Worm (Caenorhabditis elegans) whole organism, young adult: ENCODE data around the gene Y60A3A.23.

Source experiments
- B0035.1 ChIP-seq: sonication (generic microtip); optimal IDR thresholded peaks from 2 replicates; lab custom pipeline; 2016; ENCODE audit warnings: missing genetic modification characterization, mild to moderate bottlenecking, missing compliant biosample characterization, missing genotype, missing genetic modification reagents
- B0261.1 ChIP-seq: sonication (generic microtip); optimal IDR thresholded peaks from 2 replicates; lab custom pipeline; 2016; ENCODE audit warnings: mild to moderate bottlenecking, missing genetic modification characterization, moderate library complexity, missing compliant biosample characterization
- F55B11.4 ChIP-seq: sonication (generic microtip); optimal IDR thresholded peaks from 2 replicates; lab custom pipeline; 2016; ENCODE audit warnings: missing compliant biosample characterization, missing genetic modification characterization, borderline replicate concordance; ENCODE audit not compliant: insufficient read depth
- Y56A3A.18 ChIP-seq: fragments of 200-800 bp; sonication (Bioruptor generic); IDR thresholded peaks from 2 replicates; pipeline ENCODE4 v1.3.6; 2022; ENCODE audit warnings: missing genetic modification reagents, missing genetic modification characterization, missing compliant biosample characterization
- athp-1 ChIP-seq: sonication (generic microtip); optimal IDR thresholded peaks from 2 replicates; lab custom pipeline; 2017; ENCODE audit warnings: mild to moderate bottlenecking, missing genetic modification characterization, missing compliant biosample characterization
- attf-3 ChIP-seq: fragments of 200-800 bp; sonication (Bioruptor generic); conservative IDR thresholded peaks from 2 replicates; pipeline ENCODE4 v1.3.6; 2022; ENCODE audit warnings: missing genetic modification reagents, missing genetic modification characterization, missing compliant biosample characterization
- bed-1 ChIP-seq: fragments of 200-800 bp; sonication (Bioruptor generic); IDR thresholded peaks from 2 replicates; pipeline ENCODE4 v1.3.6; 2022; ENCODE audit warnings: missing genetic modification reagents, missing genetic modification characterization, missing compliant biosample characterization
- cebp-1 ChIP-seq, 2 experiments: fragments of 200-800 bp in 1 of 2; sonication (Bioruptor generic) in 1 of 2; sonication (generic microtip) in 1 of 2; IDR thresholded peaks in 1 of 2; optimal IDR thresholded peaks in 1 of 2; 2 replicates each; pipeline versions ENCODE4 v1.3.6 to Lab custom; 2017 to 2022; ENCODE audit warnings: missing compliant biosample characterization in 2 of 2, missing genetic modification characterization in 2 of 2, mild to moderate bottlenecking in 1 of 2, missing genetic modification reagents in 1 of 2, moderate library complexity in 1 of 2
- ceh-40 ChIP-seq: fragments of 200-800 bp; sonication (Bioruptor generic); IDR thresholded peaks from 2 replicates; pipeline ENCODE4 v1.3.6; 2022; ENCODE audit warnings: missing genetic modification characterization, missing compliant biosample characterization
- dox-1 ChIP-seq: fragments of 200-800 bp; sonication (Bioruptor generic); IDR thresholded peaks from 2 replicates; pipeline ENCODE4 v1.3.6; 2022; ENCODE audit warnings: missing genetic modification reagents, missing genetic modification characterization, missing compliant biosample characterization
- egl-18 ChIP-seq: fragments of 200-800 bp; sonication (Bioruptor generic); IDR thresholded peaks from 2 replicates; pipeline ENCODE4 v1.3.6; 2022; ENCODE audit warnings: missing genetic modification reagents, missing genetic modification characterization, missing compliant biosample characterization
- egrh-3 ChIP-seq: fragments of 200-800 bp; sonication (Bioruptor generic); IDR thresholded peaks from 2 replicates; pipeline ENCODE4 v1.3.6; 2022; ENCODE audit warnings: missing genetic modification reagents, missing genetic modification characterization, missing compliant biosample characterization
- hlh-26 ChIP-seq: fragments of 200-800 bp; sonication (Bioruptor generic); conservative IDR thresholded peaks from 2 replicates; pipeline ENCODE4 v1.3.6; 2022; ENCODE audit warnings: missing genetic modification reagents, missing genetic modification characterization, missing compliant biosample characterization
- hsf-1 ChIP-seq: fragments of 200-800 bp; sonication (Bioruptor generic); IDR thresholded peaks from 2 replicates; pipeline ENCODE4 v1.3.6; 2022; ENCODE audit warnings: missing genetic modification reagents, missing genetic modification characterization, missing compliant biosample characterization
- lag-1 ChIP-seq: fragments of 200-800 bp; sonication (Bioruptor generic); IDR thresholded peaks from 2 replicates; pipeline ENCODE4 v1.3.6; 2022; ENCODE audit warnings: missing genetic modification reagents, missing genetic modification characterization, missing compliant biosample characterization
- let-526 ChIP-seq: fragments of 200-800 bp; sonication (Bioruptor generic); IDR thresholded peaks from 2 replicates; pipeline ENCODE4 v1.3.6; 2022; ENCODE audit warnings: missing genetic modification reagents, missing genetic modification characterization, missing compliant biosample characterization
- lsl-1 ChIP-seq: fragments of 200-800 bp; sonication (Bioruptor generic); optimal IDR thresholded peaks from 2 replicates; lab custom pipeline; 2018; ENCODE audit warnings: mild to moderate bottlenecking, missing genetic modification characterization, moderate library complexity, missing compliant biosample characterization
- madf-10 ChIP-seq: sonication (generic microtip); optimal IDR thresholded peaks from 2 replicates; lab custom pipeline; 2016; ENCODE audit warnings: mild to moderate bottlenecking, missing genetic modification characterization, missing compliant biosample characterization
- mes-4 ChIP-seq: sonication (generic microtip); optimal IDR thresholded peaks from 2 replicates; lab custom pipeline; 2016; ENCODE audit warnings: missing genotype, missing genetic modification characterization, missing compliant biosample characterization
- nfya-2 ChIP-seq: fragments of 200-800 bp; sonication (Bioruptor generic); IDR thresholded peaks from 2 replicates; pipeline ENCODE4 v1.3.6; 2022; ENCODE audit warnings: missing genetic modification reagents, missing genetic modification characterization, missing compliant biosample characterization
- nhr-120 ChIP-seq: fragments of 200-800 bp; sonication (Bioruptor generic); IDR thresholded peaks from 2 replicates; pipeline ENCODE4 v1.3.6; 2022; ENCODE audit warnings: missing genetic modification characterization, missing compliant biosample characterization
- nhr-179 ChIP-seq: sonication (generic microtip); optimal IDR thresholded peaks from 2 replicates; lab custom pipeline; 2016; ENCODE audit warnings: mild to moderate bottlenecking, missing genetic modification characterization, missing compliant biosample characterization
- rcor-1 ChIP-seq: fragments of 200-800 bp; sonication (Bioruptor generic); IDR thresholded peaks from 2 replicates; pipeline ENCODE4 v1.3.6; 2022; ENCODE audit warnings: missing genetic modification reagents, missing genetic modification characterization, missing compliant biosample characterization
- rpc-1 ChIP-seq, 2 experiments: fragments of 150-350 bp in 1 of 2; sonication (generic microtip) in 1 of 2; optimal IDR thresholded peaks; 2 replicates each; lab custom pipeline; 2014 to 2018; ENCODE audit warnings: missing biosample characterization in 1 of 2, missing genetic modification characterization in 1 of 2, missing genetic modification reagents in 1 of 2, missing genotype in 1 of 2
- tbp1 ChIP-seq: fragments of 200-800 bp; sonication (Bioruptor generic); optimal IDR thresholded peaks from 2 replicates; lab custom pipeline; 2018; ENCODE audit warnings: mild to moderate bottlenecking, missing genetic modification characterization, missing compliant biosample characterization
- tbx-9 ChIP-seq: sonication (generic microtip); optimal IDR thresholded peaks from 2 replicates; lab custom pipeline; 2016; ENCODE audit warnings: borderline replicate concordance, missing genetic modification characterization, inconsistent platforms, missing compliant biosample characterization
- unc-130 ChIP-seq: sonication (generic microtip); optimal IDR thresholded peaks from 2 replicates; lab custom pipeline; 2016; ENCODE audit warnings: missing genetic modification reagents, missing genetic modification characterization, missing compliant biosample characterization
- zfh-2 ChIP-seq: fragments of 200-800 bp; sonication (Bioruptor generic); conservative IDR thresholded peaks from 2 replicates; pipeline ENCODE4 v1.3.6; 2022; ENCODE audit warnings: missing genetic modification reagents, missing genetic modification characterization, missing compliant biosample characterization
- zim-3 ChIP-seq: sonication (generic microtip); optimal IDR thresholded peaks from 2 replicates; lab custom pipeline; 2017; ENCODE audit warnings: mild to moderate bottlenecking, missing genetic modification characterization, moderate library complexity, missing compliant biosample characterization

The Y60A3A.23 gene

DNA sequence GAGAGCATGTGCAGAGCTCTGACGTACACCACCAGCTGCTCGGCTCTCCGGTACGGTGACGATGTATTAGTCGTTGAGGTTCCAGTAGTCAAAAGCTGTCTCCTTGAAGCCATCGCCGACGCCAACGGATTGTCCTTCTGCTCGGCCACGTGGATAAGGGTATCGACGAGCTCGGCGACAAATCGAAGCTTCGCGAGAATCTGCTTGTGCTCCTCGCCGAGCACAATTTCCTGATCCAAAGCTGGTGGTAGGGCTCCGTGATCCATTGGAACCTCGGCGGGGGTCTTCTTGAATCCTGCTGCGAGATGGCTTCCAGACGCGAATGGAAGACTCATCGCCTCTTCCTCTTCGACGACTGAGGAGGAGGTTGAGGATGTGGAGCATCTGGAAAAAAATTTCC, 10.1 kb upstream of the Y60A3A.23 start:
- TF ChIP-seq dox-1 (GFP tag; lab: Robert Waterston, UW) (peak; percentile 31; the same call in 1 of the 2 replicates), mes-4 (tag; lab: Kevin White, UChicago) (no peak), hsf-1 (GFP tag; lab: Robert Waterston, UW) (no peak), egl-18 (no peak), zfh-2 (GFP tag; lab: Robert Waterston, UW) (peak; percentile 77), egrh-3 (GFP tag; lab: Robert Waterston, UW) (peak; percentile 29; the same call in 1 of the 2 replicates), unc-130 (no peak), rpc-1 (optimal IDR thresholded peaks at IDR 0.05; lab: Kevin White, UChicago) (no peak), rpc-1 (tag; optimal IDR thresholded peaks at IDR 0.05; lab: Kevin White, UChicago) (no peak), rcor-1 (GFP tag; lab: Robert Waterston, UW) (no peak), lag-1 (GFP tag; lab: Robert Waterston, UW) (no peak), hlh-26 (no peak), B0261.1 (tag; lab: Kevin White, UChicago) (no peak), nfya-2 (GFP tag; lab: Robert Waterston, UW) (no peak), attf-3 (GFP tag; lab: Robert Waterston, UW) (no peak), nhr-179 (tag; lab: Kevin White, UChicago) (no peak), tbx-9 (tag; lab: Kevin White, UChicago) (no peak), tbp1 (no peak)

ce11 chrV:19998203-19998836, 9.2 kb upstream of the Y60A3A.23 start:
- TF ChIP-seq zim-3 (tag; lab: Kevin White, UChicago) (no peak), Y56A3A.18 (GFP tag; lab: Robert Waterston, UW) (0 out of 2 replicates have a peak, but pooled peaks have one; percentile 35), cebp-1 (GFP tag; IDR thresholded peaks at IDR 0.05; lab: Robert Waterston, UW) (no peak), cebp-1 (tag; optimal IDR thresholded peaks at IDR 0.05; lab: Kevin White, UChicago) (peak; percentile 28), B0035.1 (no peak)

- TF ChIP-seq zfh-2 (GFP tag; lab: Robert Waterston, UW), result peak; percentile 52; the same call in 1 of the 2 replicates
- peak; percentile 51; the same call in 1 of the 2 replicates for TF ChIP-seq egrh-3 (GFP tag; lab: Robert Waterston, UW)
- no peak for TF ChIP-seq athp-1 (tag; lab: Kevin White, UChicago)
Observed at ce11 chrV:19999100-19999499, 8.5 kb upstream of the Y60A3A.23 start.

- TF ChIP-seq F55B11.4 (tag; lab: Kevin White, UChicago) (no peak), madf-10 (tag; lab: Kevin White, UChicago) (no peak), nhr-120 (no peak), ceh-40 (GFP tag; lab: Robert Waterston, UW) (no peak), bed-1 (GFP tag; lab: Robert Waterston, UW) (0 out of 2 replicates have a peak, but pooled peaks have one; percentile 59)
Observed at ce11 chrV:19999789-20000188, 7.8 kb upstream of the Y60A3A.23 start.

DNA sequence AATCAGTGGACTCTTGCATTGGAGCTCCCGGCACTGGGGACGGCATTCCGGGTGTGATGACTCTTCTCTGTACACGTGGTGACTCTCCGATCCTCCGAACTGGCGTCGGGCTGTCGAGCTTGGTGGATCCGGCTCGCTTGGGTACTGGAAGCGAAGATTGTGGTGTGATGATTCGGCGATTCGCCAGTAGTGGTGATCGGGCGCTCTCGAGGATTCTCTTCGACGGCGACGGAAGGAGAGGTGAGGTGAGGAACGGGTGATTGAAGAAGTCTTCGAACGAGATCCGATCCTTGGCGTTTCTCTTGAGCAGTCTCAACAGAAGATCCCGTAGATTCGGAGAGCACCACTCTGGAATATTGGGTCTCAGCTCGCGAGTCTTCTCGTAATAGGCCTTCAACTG, 6.9 kb upstream of the Y60A3A.23 start:
- no peak for TF ChIP-seq lsl-1 (GFP tag; lab: Kevin White, UChicago)
- 0 out of 2 replicates have a peak, but pooled peaks have one; percentile 28 for TF ChIP-seq let-526 (GFP tag; lab: Robert Waterston, UW)
- peak; percentile 59 for TF ChIP-seq zfh-2 (GFP tag; lab: Robert Waterston, UW)
